Fruit fly (Drosophila melanogaster) whole organism, embryonic: ENCODE measurements around the gene CG12016.
A peak's percentile ranks its signal among the peaks of the same experiment; 100 is the strongest.

Source experiments
- ATbp ChIP-seq: fragments of 200-800 bp; sonication (Bioruptor generic); optimal IDR thresholded peaks from 2 replicates; lab custom pipeline; 2017; ENCODE audit warnings: missing biosample characterization, mild to moderate bottlenecking, missing genetic modification characterization, missing genetic modification reagents
- Abd-B ChIP-seq: fragments of 200-800 bp; sonication (Bioruptor generic); optimal IDR thresholded peaks from 2 replicates; lab custom pipeline; 2018; ENCODE audit warnings: missing biosample characterization, mild to moderate bottlenecking, missing genetic modification characterization, moderate library complexity
- Ada2b ChIP-seq: fragments of 200-800 bp; sonication (Bioruptor generic); IDR thresholded peaks from 2 replicates; pipeline ENCODE4 v1.3.6; 2022; ENCODE audit warnings: missing biosample characterization, missing genetic modification characterization
- Asciz ChIP-seq: fragments of 200-800 bp; sonication (Bioruptor generic); optimal IDR thresholded peaks from 2 replicates; lab custom pipeline; 2017; ENCODE audit warnings: missing biosample characterization, mild to moderate bottlenecking, missing genetic modification characterization, missing genetic modification reagents
- CG10209 ChIP-seq: fragments of 200-800 bp; sonication (Bioruptor generic); optimal IDR thresholded peaks from 3 replicates; lab custom pipeline; 2017; ENCODE audit warnings: missing biosample characterization, mild to moderate bottlenecking, missing genetic modification characterization, missing genetic modification reagents
- CG11504 ChIP-seq: fragments of 200-800 bp; sonication (Bioruptor generic); optimal IDR thresholded peaks from 3 replicates; lab custom pipeline; 2019; ENCODE audit warnings: missing biosample characterization, mild to moderate bottlenecking, missing genetic modification characterization, moderate library complexity
- CG11560 ChIP-seq: fragments of 200-800 bp; sonication (Bioruptor generic); IDR thresholded peaks from 3 replicates; pipeline ENCODE4 v1.3.6; 2022; ENCODE audit warnings: missing biosample characterization, missing genetic modification characterization
- CG12942 ChIP-seq: fragments of 200-800 bp; sonication (Bioruptor generic); optimal IDR thresholded peaks from 3 replicates; lab custom pipeline; 2016; ENCODE audit warnings: missing biosample characterization, missing genetic modification characterization
- CG14014 ChIP-seq: fragments of 200-800 bp; sonication (Bioruptor generic); IDR thresholded peaks from 2 replicates; pipeline ENCODE4 v1.3.6; 2022; ENCODE audit warnings: missing biosample characterization, missing genetic modification characterization
- CG14441 ChIP-seq: fragments of 200-800 bp; sonication (Bioruptor generic); IDR thresholded peaks from 2 replicates; pipeline ENCODE4 v1.3.6; 2022; ENCODE audit warnings: missing biosample characterization, missing genetic modification characterization
- CG14667 ChIP-seq: fragments of 200-800 bp; sonication (Bioruptor generic); IDR thresholded peaks from 2 replicates; pipeline ENCODE4 v1.3.6; 2022; ENCODE audit warnings: missing biosample characterization, missing genetic modification characterization
- CG16815 ChIP-seq: fragments of 200-800 bp; sonication (Bioruptor generic); optimal IDR thresholded peaks from 3 replicates; lab custom pipeline; 2017; ENCODE audit warnings: missing biosample characterization, mild to moderate bottlenecking, missing genetic modification characterization
- CG17359 ChIP-seq: fragments of 200-800 bp; sonication (Bioruptor generic); optimal IDR thresholded peaks from 3 replicates; lab custom pipeline; 2018; ENCODE audit warnings: missing biosample characterization, mild to moderate bottlenecking, missing genetic modification characterization, moderate library complexity
- CG18476 ChIP-seq: fragments of 200-800 bp; sonication (Bioruptor generic); optimal IDR thresholded peaks from 2 replicates; lab custom pipeline; 2016; ENCODE audit warnings: missing biosample characterization, mild to moderate bottlenecking, missing genetic modification characterization
- CG2202 ChIP-seq: fragments of 200-800 bp; sonication (Bioruptor generic); optimal IDR thresholded peaks from 2 replicates; lab custom pipeline; 2018; ENCODE audit warnings: missing biosample characterization, mild to moderate bottlenecking, missing genetic modification characterization
- CG33557 ChIP-seq: fragments of 200-800 bp; sonication (Bioruptor generic); optimal IDR thresholded peaks from 2 replicates; lab custom pipeline; 2019; ENCODE audit warnings: missing biosample characterization, mild to moderate bottlenecking, missing genetic modification characterization, moderate library complexity
- CG3407 ChIP-seq: fragments of 200-800 bp; sonication (Bioruptor generic); optimal IDR thresholded peaks from 2 replicates; lab custom pipeline; 2018; ENCODE audit warnings: missing biosample characterization, mild to moderate bottlenecking, missing genetic modification characterization
- CG4707 ChIP-seq: fragments of 200-800 bp; sonication (Bioruptor generic); optimal IDR thresholded peaks from 2 replicates; lab custom pipeline; 2018; ENCODE audit warnings: missing biosample characterization, mild to moderate bottlenecking, missing genetic modification characterization, moderate library complexity
- CG5953 ChIP-seq: fragments of 200-800 bp; sonication (Bioruptor generic); IDR thresholded peaks from 2 replicates; pipeline ENCODE4 v1.3.6; 2022; ENCODE audit warnings: missing biosample characterization, missing genetic modification characterization
- CG8359 ChIP-seq: fragments of 200-800 bp; sonication (Bioruptor generic); optimal IDR thresholded peaks from 2 replicates; lab custom pipeline; 2017; ENCODE audit warnings: missing biosample characterization, mild to moderate bottlenecking, missing genetic modification characterization, borderline replicate concordance
- CG8924 ChIP-seq: fragments of 200-800 bp; optimal IDR thresholded peaks from 3 replicates; lab custom pipeline; 2019; ENCODE audit warnings: missing biosample characterization, mild to moderate bottlenecking, missing genetic modification characterization, moderate library complexity
- CG9817 ChIP-seq: fragments of 200-800 bp; sonication (Bioruptor generic); optimal IDR thresholded peaks from 2 replicates; lab custom pipeline; 2018; ENCODE audit warnings: missing biosample characterization, mild to moderate bottlenecking, missing genetic modification characterization, moderate library complexity
- Camta ChIP-seq: fragments of 200-800 bp; sonication (Bioruptor generic); optimal IDR thresholded peaks from 2 replicates; lab custom pipeline; 2016; ENCODE audit warnings: missing biosample characterization, missing genetic modification characterization
- CoRest ChIP-seq: fragments of 200-800 bp; sonication (Bioruptor generic); optimal IDR thresholded peaks from 3 replicates; lab custom pipeline; 2018; ENCODE audit warnings: missing biosample characterization, mild to moderate bottlenecking, missing genetic modification characterization, moderate library complexity
- Dll ChIP-seq: fragments of 200-800 bp; sonication (Bioruptor generic); IDR thresholded peaks from 4 replicates; pipeline ENCODE4 v1.3.6; 2022; ENCODE audit warnings: missing biosample characterization, missing genetic modification characterization; ENCODE audit not compliant: partially characterized antibody
- Fer2 ChIP-seq: fragments of 200-800 bp; sonication (Bioruptor generic); optimal IDR thresholded peaks from 2 replicates; lab custom pipeline; 2018; ENCODE audit warnings: missing biosample characterization, mild to moderate bottlenecking, missing genetic modification characterization, moderate library complexity
- HLH3B ChIP-seq: fragments of 200-800 bp; sonication (Bioruptor generic); IDR thresholded peaks from 2 replicates; pipeline ENCODE4 v1.3.6; 2022; ENCODE audit warnings: missing biosample characterization, missing genetic modification characterization
- Hr51 ChIP-seq, 2 experiments: fragments of 200-800 bp; sonication (Bioruptor generic); optimal IDR thresholded peaks; 2 replicates in 1 of 2; 3 replicates in 1 of 2; lab custom pipeline; 2016 to 2018; ENCODE audit warnings: missing biosample characterization in 2 of 2, missing genetic modification characterization in 2 of 2, mild to moderate bottlenecking in 1 of 2, moderate library complexity in 1 of 2
- MBD-R2 ChIP-seq: fragments of 200-800 bp; sonication (Bioruptor generic); IDR thresholded peaks from 2 replicates; pipeline ENCODE4 v1.3.6; 2022; ENCODE audit warnings: missing biosample characterization, missing genetic modification characterization
- Myb ChIP-seq: fragments of 200-800 bp; sonication (Bioruptor generic); optimal IDR thresholded peaks from 2 replicates; lab custom pipeline; 2016; ENCODE audit warnings: missing biosample characterization, missing genetic modification characterization
- Nf-YB ChIP-seq: fragments of 200-800 bp; sonication (Bioruptor generic); optimal IDR thresholded peaks from 3 replicates; lab custom pipeline; 2019; ENCODE audit warnings: missing biosample characterization, mild to moderate bottlenecking, missing genetic modification characterization, moderate library complexity
- Optix ChIP-seq: fragments of 200-800 bp; sonication (Bioruptor generic); IDR thresholded peaks from 3 replicates; pipeline ENCODE4 v1.3.6; 2022; ENCODE audit warnings: missing biosample characterization, missing genetic modification characterization
- Spps ChIP-seq: fragments of 200-800 bp; sonication (Bioruptor generic); optimal IDR thresholded peaks from 2 replicates; lab custom pipeline; 2018; ENCODE audit warnings: missing biosample characterization, mild to moderate bottlenecking, missing genetic modification characterization
- Ssrp ChIP-seq: fragments of 200-800 bp; sonication (Bioruptor generic); optimal IDR thresholded peaks from 2 replicates; lab custom pipeline; 2018; ENCODE audit warnings: missing biosample characterization, mild to moderate bottlenecking, missing genetic modification characterization, moderate library complexity
- ac ChIP-seq: fragments of 200-800 bp; sonication (Bioruptor generic); optimal IDR thresholded peaks from 3 replicates; lab custom pipeline; 2017; ENCODE audit warnings: missing biosample characterization, mild to moderate bottlenecking, missing genetic modification characterization
- chif ChIP-seq, 2 experiments: fragments of 200-800 bp; sonication (Bioruptor generic); optimal IDR thresholded peaks; 3 replicates each; lab custom pipeline; 2016; ENCODE audit warnings: missing biosample characterization in 2 of 2, missing genetic modification characterization in 2 of 2
- dati ChIP-seq: fragments of 200-800 bp; sonication (Bioruptor generic); IDR thresholded peaks from 2 replicates; pipeline ENCODE4 v1.3.6; 2022; ENCODE audit warnings: missing biosample characterization, missing genetic modification characterization
- eyg ChIP-seq: fragments of 200-800 bp; sonication (Bioruptor generic); optimal IDR thresholded peaks from 3 replicates; lab custom pipeline; 2016; ENCODE audit warnings: missing biosample characterization, missing genetic modification characterization
- grau ChIP-seq: fragments of 200-800 bp; optimal IDR thresholded peaks from 3 replicates; lab custom pipeline; 2019; ENCODE audit warnings: missing biosample characterization, mild to moderate bottlenecking, missing genetic modification characterization, moderate library complexity
- gsb-n ChIP-seq: fragments of 200-800 bp; sonication (Bioruptor generic); optimal IDR thresholded peaks from 3 replicates; lab custom pipeline; 2018; ENCODE audit warnings: missing biosample characterization, mild to moderate bottlenecking, missing genetic modification characterization
- hkb ChIP-seq, 2 experiments: fragments of 200-800 bp in 1 of 2; fragments of >200 bp in 1 of 2; sonication (Bioruptor generic) in 1 of 2; IDR thresholded peaks in 1 of 2; optimal IDR thresholded peaks in 1 of 2; 2 replicates each; pipeline versions ENCODE4 v1.3.6 to Lab custom; 2017 to 2022; ENCODE audit warnings: missing biosample characterization in 1 of 2, missing genetic modification characterization in 1 of 2
- jigr1 ChIP-seq: fragments of 200-800 bp; sonication (Bioruptor generic); IDR thresholded peaks from 3 replicates; pipeline ENCODE4 v1.3.6; 2022; ENCODE audit warnings: missing biosample characterization, missing genetic modification characterization
- kni ChIP-seq: fragments of 200-800 bp; sonication (Bioruptor generic); optimal IDR thresholded peaks from 3 replicates; lab custom pipeline; 2017; ENCODE audit warnings: mild to moderate bottlenecking, missing biosample characterization, missing genetic modification reagents, missing genetic modification characterization
- onecut ChIP-seq: fragments of 200-800 bp; sonication (Bioruptor generic); IDR thresholded peaks from 2 replicates; pipeline ENCODE4 v1.3.6; 2022; ENCODE audit warnings: missing biosample characterization, missing genetic modification characterization
- prd ChIP-seq, 3 experiments: fragments of >200 bp in 2 of 3; fragments of 200-800 bp in 1 of 3; sonication (Bioruptor generic) in 1 of 3; optimal IDR thresholded peaks in 2 of 3; IDR thresholded peaks in 1 of 3; 2 replicates in 2 of 3; 3 replicates in 1 of 3; pipeline versions ENCODE4 v1.3.6 to Lab custom; 2017 to 2022; ENCODE audit warnings: missing biosample characterization in 1 of 3, missing genetic modification characterization in 1 of 3
- sim ChIP-seq: fragments of 200-800 bp; sonication (Bioruptor generic); IDR thresholded peaks from 2 replicates; pipeline ENCODE4 v1.3.6; 2022; ENCODE audit warnings: missing biosample characterization, missing genetic modification characterization
- sisA ChIP-seq: fragments of 200-800 bp; sonication (Bioruptor generic); IDR thresholded peaks from 2 replicates; pipeline ENCODE4 v1.3.6; 2022; ENCODE audit warnings: missing biosample characterization, missing genetic modification characterization
- tgo ChIP-seq: fragments of 200-800 bp; sonication (Bioruptor generic); IDR thresholded peaks from 3 replicates; pipeline ENCODE4 v1.3.6; 2022; ENCODE audit warnings: missing biosample characterization, missing genetic modification characterization

CG12016 gene

DNA sequence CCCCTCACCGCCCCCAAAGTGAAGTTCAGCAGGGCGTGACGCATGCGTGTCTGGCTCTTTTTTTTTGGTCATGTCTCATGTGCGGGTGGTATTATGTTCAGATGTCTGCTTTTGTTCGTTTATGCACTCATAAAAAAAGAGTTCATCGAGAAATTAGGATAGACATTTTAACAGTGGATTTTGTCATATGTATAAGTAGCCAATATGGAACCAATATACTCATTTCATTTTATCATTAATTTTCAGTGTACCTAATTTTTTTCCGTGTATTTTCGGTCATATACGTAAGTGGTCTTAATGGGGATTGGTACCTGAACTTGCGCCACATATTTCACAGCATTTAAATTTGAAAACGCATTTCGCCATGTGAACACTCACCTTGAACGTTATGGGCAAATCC is 19.0 kb upstream of the CG12016 start (continued):
- TF ChIP-seq CG8359 (GFP tag; lab: Kevin White, UChicago), result peak; percentile 18
- TF ChIP-seq CoRest, result peak; percentile 50
- peak; percentile 30; the same call in 1 of the 2 replicates for TF ChIP-seq onecut (GFP tag; lab: Robert Waterston, UW)
- TF ChIP-seq Camta (GFP tag; lab: Kevin White, UChicago), result peak; percentile 58
- peak; percentile 37 to 40 for TF ChIP-seq chif (GFP tag; optimal IDR thresholded peaks at IDR 0.05; lab: Kevin White, UChicago)
- 0 out of 2 replicates have a peak, but pooled peaks have one; percentile 55 for TF ChIP-seq sim
- peak; percentile 20 for TF ChIP-seq gsb-n (tag; lab: Kevin White, UChicago)
- no peak for TF ChIP-seq Fer2 (tag; lab: Kevin White, UChicago)
- TF ChIP-seq dati (GFP tag; lab: Robert Waterston, UW), result peak; percentile 28; the same call in 1 of the 2 replicates
- TF ChIP-seq Myb, result peak; percentile 4
- TF ChIP-seq CG17359 (tag; lab: Kevin White, UChicago), result peak; percentile 84
- no peak for TF ChIP-seq Nf-YB (GFP tag; lab: Kevin White, UChicago)
- peak; percentile 73 for TF ChIP-seq Ada2b (GFP tag; lab: Robert Waterston, UW)
- peak; percentile 62 for TF ChIP-seq Ssrp (tag; lab: Kevin White, UChicago)
- peak in 1 of 2 experiments; percentile 60 for TF ChIP-seq Hr51 (GFP tag; optimal IDR thresholded peaks at IDR 0.05; lab: Kevin White, UChicago)
- peak; percentile 41 for TF ChIP-seq CG3407 (GFP tag; lab: Kevin White, UChicago)
- TF ChIP-seq CG18476, result peak; percentile 30
- TF ChIP-seq ATbp (GFP tag; lab: Kevin White, UChicago), result peak; percentile 59
- peak; percentile 6 for TF ChIP-seq CG16815 (GFP tag; lab: Kevin White, UChicago)
- no peak for TF ChIP-seq Dll
- TF ChIP-seq CG33557 (GFP tag; lab: Kevin White, UChicago), result peak; percentile 3
- TF ChIP-seq Asciz (GFP tag; lab: Kevin White, UChicago), result peak; percentile 67
- no peak for TF ChIP-seq Abd-B (GFP tag; lab: Kevin White, UChicago)
- TF ChIP-seq Optix (GFP tag; lab: Robert Waterston, UW), result peak; percentile 45; the same call in 1 of the 3 replicates
- no peak for TF ChIP-seq ac
- peak; percentile 56 for TF ChIP-seq CG14667
- no peak for TF ChIP-seq prd (optimal IDR thresholded peaks at IDR 0.05; lab: Kevin White, UChicago)
- TF ChIP-seq prd (GFP tag; IDR thresholded peaks at IDR 0.05; lab: Robert Waterston, UW), result peak; percentile 65; the same call in 2 of the 3 replicates
- TF ChIP-seq MBD-R2, result no peak; the same call in 1 of the 2 replicates
- TF ChIP-seq CG5953 (GFP tag; lab: Robert Waterston, UW), result peak; percentile 45; the same call in 1 of the 2 replicates
- peak; percentile 72 for TF ChIP-seq tgo
- no peak for TF ChIP-seq CG4707 (GFP tag; lab: Kevin White, UChicago)
- TF ChIP-seq eyg (GFP tag; lab: Kevin White, UChicago), result peak; percentile 27
- TF ChIP-seq CG2202 (tag; lab: Kevin White, UChicago), result no peak
- peak; percentile 51 for TF ChIP-seq grau
- TF ChIP-seq Spps (tag; lab: Kevin White, UChicago), result peak; percentile 70
- no peak for TF ChIP-seq hkb (optimal IDR thresholded peaks at IDR 0.05; lab: Kevin White, UChicago)
- peak; percentile 89 for TF ChIP-seq hkb (GFP tag; IDR thresholded peaks at IDR 0.05; lab: Robert Waterston, UW)
- TF ChIP-seq CG10209 (GFP tag; lab: Kevin White, UChicago), result peak; percentile 35
- 0 out of 3 replicates have a peak, but pooled peaks have one; percentile 7 for TF ChIP-seq CG11560 (tag; lab: Robert Waterston, UW)
- no peak for TF ChIP-seq jigr1 (GFP tag; lab: Robert Waterston, UW)
- peak; percentile 63 for TF ChIP-seq sisA (GFP tag; lab: Robert Waterston, UW)
- peak; percentile 83 for TF ChIP-seq CG11504 (tag; lab: Kevin White, UChicago)
- TF ChIP-seq CG14441, result peak; percentile 55
- peak; percentile 76 for TF ChIP-seq HLH3B (GFP tag; lab: Robert Waterston, UW)
- TF ChIP-seq CG8924, result peak; percentile 30
- peak; percentile 24 for TF ChIP-seq CG9817 (tag; lab: Kevin White, UChicago)
- peak; percentile 22 for TF ChIP-seq CG12942 (GFP tag; lab: Kevin White, UChicago)
- TF ChIP-seq CG14014 (GFP tag; lab: Robert Waterston, UW), result peak; percentile 72; the same call in 1 of the 2 replicates
- peak; percentile 11 for TF ChIP-seq kni (GFP tag; lab: Kevin White, UChicago)
